Worm (Caenorhabditis elegans) whole organism, L4/young adult: ENCODE results near the gene dnsn-1.

Source experiments
- W03F9.2 ChIP-seq: fragments of 150-350 bp; optimal IDR thresholded peaks from 2 replicates; lab custom pipeline; 2014; ENCODE audit warnings: missing biosample characterization, missing genetic modification characterization
- dao-5 ChIP-seq: sonication (generic microtip); optimal IDR thresholded peaks from 2 replicates; lab custom pipeline; 2016; ENCODE audit warnings: missing genotype, missing genetic modification characterization, moderate library complexity, missing compliant biosample characterization
- him-1 ChIP-seq: sonication (generic microtip); optimal IDR thresholded peaks from 2 replicates; lab custom pipeline; 2016; ENCODE audit warnings: missing genotype, missing genetic modification reagents, missing genetic modification characterization, missing compliant biosample characterization

ce11 chrII:418782-419181, 8.1 kb upstream of the dnsn-1 start, which contains the start of gene C24H12.6:
- TF ChIP-seq W03F9.2 (tag; lab: Kevin White, UChicago) (no peak), him-1 (no peak), dao-5 (tag; lab: Kevin White, UChicago) (no peak)
